Worm (Caenorhabditis elegans) whole organism, L2 larva: ENCODE results near the gene C02B10.6.

Source experiments
- C34F6.9 ChIP-seq: fragments of 150-350 bp; optimal IDR thresholded peaks from 2 replicates; lab custom pipeline; 2014; ENCODE audit warnings: missing biosample characterization, missing genetic modification characterization
- F13H6.1 ChIP-seq: sonication (generic microtip); optimal IDR thresholded peaks from 2 replicates; lab custom pipeline; 2016; ENCODE audit warnings: missing genetic modification characterization, missing compliant biosample characterization
- R02D3.7 ChIP-seq: fragments of 150-350 bp; optimal IDR thresholded peaks from 2 replicates; lab custom pipeline; 2014; ENCODE audit warnings: missing biosample characterization, missing genetic modification characterization
- Y55F3AM.14 ChIP-seq: fragments of 200-800 bp; sonication (Bioruptor generic); optimal IDR thresholded peaks from 2 replicates; lab custom pipeline; 2018; ENCODE audit warnings: mild to moderate bottlenecking, missing genetic modification characterization, missing compliant biosample characterization
- ZK546.5 ChIP-seq: sonication (generic microtip); optimal IDR thresholded peaks from 2 replicates; lab custom pipeline; 2017; ENCODE audit warnings: missing biosample characterization, missing genetic modification characterization
- alr-1 ChIP-seq: fragments of 150-350 bp; optimal IDR thresholded peaks from 2 replicates; lab custom pipeline; 2014; ENCODE audit warnings: missing biosample characterization, missing genetic modification characterization
- ama-1 ChIP-seq: fragments of 150-350 bp; optimal IDR thresholded peaks from 2 replicates; lab custom pipeline; 2018; ENCODE audit warnings: inconsistent platforms
- blmp-1 ChIP-seq: sonication (generic microtip); optimal IDR thresholded peaks from 2 replicates; lab custom pipeline; 2017; ENCODE audit warnings: missing genetic modification characterization, mild to moderate bottlenecking, missing compliant biosample characterization, antibody characterized with exemption, moderate library complexity; ENCODE audit not compliant: insufficient read depth
- ceh-82 ChIP-seq: fragments of 150-350 bp; optimal IDR thresholded peaks from 2 replicates; lab custom pipeline; 2014; ENCODE audit warnings: missing biosample characterization, missing genetic modification characterization
- crh-2 ChIP-seq: sonication (generic microtip); optimal IDR thresholded peaks from 2 replicates; lab custom pipeline; 2017; ENCODE audit warnings: missing biosample characterization, missing genetic modification characterization
- egl-27 ChIP-seq: sonication (generic microtip); optimal IDR thresholded peaks from 3 replicates; lab custom pipeline; 2017; ENCODE audit warnings: missing biosample characterization, missing genetic modification reagents, missing genetic modification characterization
- elt-1 ChIP-seq: fragments of 150-350 bp; optimal IDR thresholded peaks from 2 replicates; lab custom pipeline; 2014; ENCODE audit warnings: missing biosample characterization, missing genetic modification characterization
- elt-3 ChIP-seq: sonication (generic microtip); optimal IDR thresholded peaks from 2 replicates; lab custom pipeline; 2017; ENCODE audit warnings: missing biosample characterization, missing genetic modification characterization
- fos-1 ChIP-seq: fragments of 150-350 bp; optimal IDR thresholded peaks from 2 replicates; lab custom pipeline; 2014; ENCODE audit warnings: missing biosample characterization, missing genetic modification characterization
- gmeb-1 ChIP-seq: fragments of 150-350 bp; optimal IDR thresholded peaks from 2 replicates; lab custom pipeline; 2014; ENCODE audit warnings: missing biosample characterization, missing genetic modification characterization
- lin-11 ChIP-seq: fragments of 150-350 bp; sonication (generic microtip); optimal IDR thresholded peaks from 2 replicates; lab custom pipeline; 2014; ENCODE audit warnings: missing biosample characterization, missing genetic modification characterization, inconsistent platforms, mixed read lengths
- lin-13 ChIP-seq: fragments of 150-350 bp; optimal IDR thresholded peaks from 2 replicates; lab custom pipeline; 2014; ENCODE audit warnings: missing biosample characterization, missing genetic modification reagents, missing genetic modification characterization
- lin-39 ChIP-seq: fragments of 150-350 bp; optimal IDR thresholded peaks from 2 replicates; lab custom pipeline; 2014; ENCODE audit warnings: missing biosample characterization, missing genetic modification reagents, missing genetic modification characterization
- lsy-2 ChIP-seq, 2 experiments: fragments of 150-350 bp in 1 of 2; sonication (generic microtip) in 1 of 2; optimal IDR thresholded peaks; 2 replicates each; lab custom pipeline; 2014 to 2017; ENCODE audit warnings: missing biosample characterization in 2 of 2, missing genetic modification characterization in 2 of 2
- mab-5 ChIP-seq: fragments of 150-350 bp; optimal IDR thresholded peaks from 2 replicates; lab custom pipeline; 2014; ENCODE audit warnings: missing biosample characterization, missing genetic modification characterization
- mbf-1 ChIP-seq: sonication (generic microtip); optimal IDR thresholded peaks from 2 replicates; lab custom pipeline; 2017; ENCODE audit warnings: missing biosample characterization, missing genetic modification characterization
- mdl-1 ChIP-seq, 2 experiments: fragments of 150-350 bp in 1 of 2; sonication (generic microtip) in 1 of 2; optimal IDR thresholded peaks; 2 replicates each; lab custom pipeline; 2017; ENCODE audit warnings: missing biosample characterization in 2 of 2, missing genetic modification characterization in 2 of 2
- nhr-10 ChIP-seq: sonication (generic microtip); optimal IDR thresholded peaks from 2 replicates; lab custom pipeline; 2017; ENCODE audit warnings: missing biosample characterization, missing genetic modification characterization
- nhr-11 ChIP-seq: fragments of 150-350 bp; optimal IDR thresholded peaks from 2 replicates; lab custom pipeline; 2014; ENCODE audit warnings: missing biosample characterization, missing genetic modification characterization
- nhr-12 ChIP-seq: fragments of 150-350 bp; optimal IDR thresholded peaks from 2 replicates; lab custom pipeline; 2014; ENCODE audit warnings: missing biosample characterization, missing genetic modification characterization
- nhr-129 ChIP-seq: fragments of 150-350 bp; optimal IDR thresholded peaks from 2 replicates; lab custom pipeline; 2014; ENCODE audit warnings: missing biosample characterization, missing genetic modification characterization
- nhr-21 ChIP-seq: fragments of 150-350 bp; optimal IDR thresholded peaks from 2 replicates; lab custom pipeline; 2014; ENCODE audit warnings: missing biosample characterization, missing genetic modification characterization
- nhr-237 ChIP-seq: fragments of 150-350 bp; optimal IDR thresholded peaks from 2 replicates; lab custom pipeline; 2014; ENCODE audit warnings: missing biosample characterization, missing genetic modification characterization
- nhr-25 ChIP-seq: fragments of 150-350 bp; sonication (generic microtip); optimal IDR thresholded peaks from 3 replicates; lab custom pipeline; 2014; ENCODE audit warnings: missing biosample characterization, missing genetic modification characterization
- nhr-6 ChIP-seq: fragments of 150-350 bp; optimal IDR thresholded peaks from 2 replicates; lab custom pipeline; 2014; ENCODE audit warnings: missing biosample characterization, missing genetic modification characterization
- nhr-77 ChIP-seq: fragments of 150-350 bp; optimal IDR thresholded peaks from 2 replicates; lab custom pipeline; 2014; ENCODE audit warnings: missing biosample characterization, missing genetic modification characterization
- peb-1 ChIP-seq: fragments of 150-350 bp; optimal IDR thresholded peaks from 2 replicates; lab custom pipeline; 2014; ENCODE audit warnings: missing biosample characterization, missing genetic modification characterization
- sem-4 ChIP-seq: fragments of 150-350 bp; optimal IDR thresholded peaks from 2 replicates; lab custom pipeline; 2014; ENCODE audit warnings: missing biosample characterization, missing genetic modification reagents, missing genetic modification characterization
- skn-1 ChIP-seq: sonication (generic microtip); optimal IDR thresholded peaks from 2 replicates; lab custom pipeline; 2017; ENCODE audit warnings: missing biosample characterization, missing genetic modification characterization
- sma-3 ChIP-seq: sonication (generic microtip); optimal IDR thresholded peaks from 2 replicates; lab custom pipeline; 2016; ENCODE audit warnings: missing genetic modification reagents, missing genetic modification characterization, missing compliant biosample characterization
- sma-9 ChIP-seq, 2 experiments: fragments of 150-350 bp in 1 of 2; sonication (generic microtip) in 1 of 2; optimal IDR thresholded peaks; 2 replicates each; lab custom pipeline; 2014 to 2016; ENCODE audit warnings: missing genetic modification characterization in 2 of 2, mild to moderate bottlenecking in 1 of 2, missing biosample characterization in 1 of 2, missing compliant biosample characterization in 1 of 2, missing genetic modification reagents in 1 of 2, moderate library complexity in 1 of 2
- snpc-4 ChIP-seq: fragments of 150-350 bp; optimal IDR thresholded peaks from 2 replicates; lab custom pipeline; 2014; ENCODE audit warnings: missing biosample characterization, missing genetic modification characterization
- unc-39 ChIP-seq: fragments of 150-350 bp; optimal IDR thresholded peaks from 2 replicates; lab custom pipeline; 2014; ENCODE audit warnings: missing biosample characterization, missing genetic modification characterization
- unc-55 ChIP-seq: fragments of 150-350 bp; sonication (generic microtip); optimal IDR thresholded peaks from 3 replicates; lab custom pipeline; 2014; ENCODE audit warnings: missing biosample characterization, missing genetic modification reagents, missing genetic modification characterization
- unc-62 ChIP-seq: fragments of 150-350 bp; optimal IDR thresholded peaks from 2 replicates; lab custom pipeline; 2014; ENCODE audit warnings: missing biosample characterization, missing genetic modification reagents, missing genetic modification characterization
- zag-1 ChIP-seq: fragments of 150-350 bp; optimal IDR thresholded peaks from 2 replicates; lab custom pipeline; 2014; ENCODE audit warnings: missing biosample characterization, missing genetic modification characterization
- ztf-1 ChIP-seq: fragments of 200-800 bp; sonication (Bioruptor generic); conservative IDR thresholded peaks from 2 replicates; pipeline ENCODE4 v1.3.6; 2022; ENCODE audit warnings: missing genetic modification characterization, missing compliant biosample characterization
- ztf-11 ChIP-seq: sonication (generic microtip); optimal IDR thresholded peaks from 2 replicates; lab custom pipeline; 2017; ENCODE audit warnings: missing biosample characterization, missing genetic modification characterization
- ztf-4 ChIP-seq: fragments of 150-350 bp; optimal IDR thresholded peaks from 2 replicates; lab custom pipeline; 2014; ENCODE audit warnings: missing biosample characterization, missing genetic modification characterization

Gene C02B10.6

ce11 chrIV:5101945-5102344, 31.3 kb downstream of the C02B10.6 start:
- TF ChIP-seq nhr-21 (tag; lab: Kevin White, UChicago): no peak
- no peak for TF ChIP-seq fos-1 (tag; lab: Kevin White, UChicago)
- no peak for TF ChIP-seq nhr-12 (tag; lab: Kevin White, UChicago)
- TF ChIP-seq egl-27 (tag; lab: Kevin White, UChicago): no peak
- no peak for TF ChIP-seq elt-3 (tag; lab: Kevin White, UChicago)
- TF ChIP-seq ztf-1 (GFP tag; lab: Robert Waterston, UW): no peak
- no peak for TF ChIP-seq snpc-4 (tag; lab: Kevin White, UChicago)
- no peak for TF ChIP-seq lin-13 (GFP tag; lab: Kevin White, UChicago)
- no peak for TF ChIP-seq nhr-129 (tag; lab: Kevin White, UChicago)
- TF ChIP-seq ama-1 (lab: Kevin White, UChicago): no peak

ce11 chrIV:5103229-5103894, 32.7 kb downstream of the C02B10.6 start, which contains the start of gene C02B10.3:
Gene C02B10.3, minus strand, starts transcription at chrIV:5103279.
- TF ChIP-seq ztf-11 (tag; lab: Kevin White, UChicago): no peak
- TF ChIP-seq Y55F3AM.14 (GFP tag; lab: Kevin White, UChicago): no peak
- TF ChIP-seq egl-27 (tag; lab: Kevin White, UChicago): no peak
- TF ChIP-seq C34F6.9 (tag; lab: Kevin White, UChicago): peak; percentile 57
- no peak for TF ChIP-seq blmp-1 (tag; lab: Kevin White, UChicago)
- peak in 1 of 2 experiments; percentile 68 for TF ChIP-seq lsy-2 (tag; optimal IDR thresholded peaks at IDR 0.05; lab: Kevin White, UChicago)
- no peak for TF ChIP-seq nhr-25
- no peak for TF ChIP-seq R02D3.7 (tag; lab: Kevin White, UChicago)
- TF ChIP-seq sma-3 (GFP tag; lab: Kevin White, UChicago): no peak
- peak; percentile 24 for TF ChIP-seq F13H6.1
- no peak for TF ChIP-seq elt-3 (tag; lab: Kevin White, UChicago)
- TF ChIP-seq gmeb-1: no peak
- no peak for TF ChIP-seq snpc-4 (tag; lab: Kevin White, UChicago)
- peak; percentile 60 for TF ChIP-seq sma-9 (GFP tag; optimal IDR thresholded peaks at IDR 0.05; lab: Kevin White, UChicago)
- TF ChIP-seq sma-9 (tag; optimal IDR thresholded peaks at IDR 0.05; lab: Kevin White, UChicago): no peak
- TF ChIP-seq fos-1 (tag; lab: Kevin White, UChicago): no peak
- no peak for TF ChIP-seq alr-1 (tag; lab: Kevin White, UChicago)
- peak; percentile 48 for TF ChIP-seq crh-2 (tag; lab: Kevin White, UChicago)
- no peak for TF ChIP-seq sem-4 (tag; lab: Kevin White, UChicago)
- TF ChIP-seq nhr-237 (tag; lab: Kevin White, UChicago): no peak
- TF ChIP-seq nhr-129 (tag; lab: Kevin White, UChicago): peak; percentile 50
- no peak for TF ChIP-seq zag-1
- no peak for TF ChIP-seq unc-39
- TF ChIP-seq lin-39: no peak
- no peak for TF ChIP-seq elt-1 (tag; lab: Kevin White, UChicago)
- no peak for TF ChIP-seq peb-1 (tag; lab: Kevin White, UChicago)
- TF ChIP-seq lin-11 (tag; lab: Kevin White, UChicago): peak; percentile 18
- TF ChIP-seq mbf-1 (tag; lab: Kevin White, UChicago): no peak
- TF ChIP-seq ZK546.5 (tag; lab: Kevin White, UChicago): no peak
- peak in 1 of 2 experiments; percentile 39 for TF ChIP-seq mdl-1 (tag; optimal IDR thresholded peaks at IDR 0.05; lab: Kevin White, UChicago)
- TF ChIP-seq unc-55 (GFP tag; lab: Kevin White, UChicago): peak; percentile 97
- TF ChIP-seq ceh-82: no peak
- TF ChIP-seq nhr-12 (tag; lab: Kevin White, UChicago): no peak
- TF ChIP-seq ztf-4: no peak
- TF ChIP-seq mab-5: no peak
- TF ChIP-seq nhr-77 (tag; lab: Kevin White, UChicago): no peak
- no peak for TF ChIP-seq nhr-10 (tag; lab: Kevin White, UChicago)
- no peak for TF ChIP-seq nhr-6 (tag; lab: Kevin White, UChicago)
- TF ChIP-seq lin-13 (GFP tag; lab: Kevin White, UChicago): peak; percentile 7
- no peak for TF ChIP-seq ztf-1 (GFP tag; lab: Robert Waterston, UW)
- TF ChIP-seq unc-62: no peak
- no peak for TF ChIP-seq nhr-11 (tag; lab: Kevin White, UChicago)
- no peak for TF ChIP-seq ama-1 (lab: Kevin White, UChicago)
- no peak for TF ChIP-seq nhr-21 (tag; lab: Kevin White, UChicago)
- TF ChIP-seq skn-1 (tag; lab: Kevin White, UChicago): no peak
